Worm (Caenorhabditis elegans) whole organism, L1 larva: ENCODE measurements around the gene K02E10.7.

Source experiments
- C04F5.9 ChIP-seq: sonication (generic microtip); optimal IDR thresholded peaks from 2 replicates; lab custom pipeline; 2016; ENCODE audit warnings: missing genetic modification characterization, missing compliant biosample characterization
- C16A3.4 ChIP-seq: fragments of 150-350 bp; optimal IDR thresholded peaks from 2 replicates; lab custom pipeline; 2014; ENCODE audit warnings: missing biosample characterization, missing genetic modification characterization
- F16B12.6 ChIP-seq: fragments of 150-350 bp; optimal IDR thresholded peaks from 2 replicates; lab custom pipeline; 2014; ENCODE audit warnings: missing biosample characterization, missing genetic modification characterization
- aha-1 ChIP-seq: fragments of 150-350 bp; optimal IDR thresholded peaks from 2 replicates; lab custom pipeline; 2014; ENCODE audit warnings: missing biosample characterization, missing genetic modification characterization
- alr-1 ChIP-seq: fragments of 200-800 bp; sonication (Bioruptor generic); optimal IDR thresholded peaks from 2 replicates; lab custom pipeline; 2018; ENCODE audit warnings: borderline replicate concordance, mild to moderate bottlenecking, missing genetic modification characterization, missing compliant biosample characterization
- aly-2 ChIP-seq: fragments of 150-350 bp; optimal IDR thresholded peaks from 2 replicates; lab custom pipeline; 2014; ENCODE audit warnings: missing biosample characterization, missing genetic modification characterization
- ama-1 ChIP-seq: fragments of 150-350 bp; optimal IDR thresholded peaks from 2 replicates; lab custom pipeline; 2014
- blmp-1 ChIP-seq: fragments of 150-350 bp; optimal IDR thresholded peaks from 2 replicates; lab custom pipeline; 2014; ENCODE audit warnings: missing biosample characterization, missing genetic modification characterization
- ceh-63 ChIP-seq: fragments of 200-800 bp; sonication (Bioruptor generic); optimal IDR thresholded peaks from 2 replicates; lab custom pipeline; 2018; ENCODE audit warnings: mild to moderate bottlenecking, missing genetic modification characterization, missing compliant biosample characterization
- ceh-8 ChIP-seq: fragments of 200-800 bp; sonication (Bioruptor generic); optimal IDR thresholded peaks from 2 replicates; lab custom pipeline; 2018; ENCODE audit warnings: mild to moderate bottlenecking, missing genetic modification characterization, moderate library complexity, missing compliant biosample characterization
- ceh-82 ChIP-seq, 3 experiments: fragments of 150-350 bp in 1 of 3; sonication (generic microtip) in 2 of 3; optimal IDR thresholded peaks; 2 replicates each; lab custom pipeline; 2014 to 2017; ENCODE audit warnings: missing biosample characterization in 3 of 3, missing genetic modification characterization in 3 of 3
- ces-1 ChIP-seq: fragments of 150-350 bp; optimal IDR thresholded peaks from 2 replicates; lab custom pipeline; 2014; ENCODE audit warnings: missing biosample characterization, missing genetic modification reagents, missing genetic modification characterization
- dsc-1 ChIP-seq: sonication (generic microtip); optimal IDR thresholded peaks from 2 replicates; lab custom pipeline; 2016; ENCODE audit warnings: mild to moderate bottlenecking, missing genetic modification characterization, missing compliant biosample characterization
- efl-1 ChIP-seq, 4 experiments: fragments of 150-350 bp; optimal IDR thresholded peaks in 3 of 4; peaks in 1 of 4; 1 replicate in 1 of 4; 2 replicates in 3 of 4; lab custom pipeline; 2014; ENCODE audit warnings: missing biosample characterization in 2 of 4, missing genetic modification characterization in 2 of 4, missing genetic modification reagents in 2 of 4
- egl-13 ChIP-seq: sonication (generic microtip); optimal IDR thresholded peaks from 2 replicates; lab custom pipeline; 2016; ENCODE audit warnings: missing genotype, missing genetic modification reagents, missing genetic modification characterization, missing compliant biosample characterization
- egl-27 ChIP-seq, 2 experiments: fragments of 150-350 bp in 1 of 2; sonication (generic microtip); optimal IDR thresholded peaks; 3 replicates each; lab custom pipeline; 2017 to 2018; ENCODE audit warnings: missing biosample characterization in 2 of 2, missing genetic modification characterization in 2 of 2, missing genetic modification reagents in 2 of 2
- elt-3 ChIP-seq, 6 experiments: fragments of 150-350 bp in 1 of 6; sonication (generic microtip); optimal IDR thresholded peaks; 2 replicates each; lab custom pipeline; 2017 to 2018; ENCODE audit warnings: missing biosample characterization in 6 of 6, missing genetic modification characterization in 6 of 6, inconsistent platforms in 1 of 6
- ets-5 ChIP-seq: fragments of 200-800 bp; sonication (Bioruptor generic); IDR thresholded peaks from 2 replicates; pipeline ENCODE4 v1.3.6; 2022; ENCODE audit warnings: missing genetic modification characterization, missing compliant biosample characterization
- fkh-10 ChIP-seq: sonication (generic microtip); optimal IDR thresholded peaks from 2 replicates; lab custom pipeline; 2017; ENCODE audit warnings: missing biosample characterization, missing genetic modification reagents, missing genetic modification characterization
- fkh-8 ChIP-seq: sonication (generic microtip); optimal IDR thresholded peaks from 2 replicates; lab custom pipeline; 2016; ENCODE audit warnings: mild to moderate bottlenecking, missing genetic modification characterization, missing compliant biosample characterization
- fos-1 ChIP-seq: fragments of 150-350 bp; optimal IDR thresholded peaks from 2 replicates; lab custom pipeline; 2014; ENCODE audit warnings: missing biosample characterization, missing genetic modification characterization
- grh-1 ChIP-seq: fragments of 200-800 bp; sonication (Bioruptor generic); IDR thresholded peaks from 2 replicates; pipeline ENCODE4 v1.3.6; 2022; ENCODE audit warnings: missing genetic modification reagents, missing genetic modification characterization, missing compliant biosample characterization
- hlh-17 ChIP-seq: fragments of 200-800 bp; sonication (Bioruptor generic); optimal IDR thresholded peaks from 2 replicates; lab custom pipeline; 2018; ENCODE audit warnings: missing genetic modification characterization, mild to moderate bottlenecking, missing compliant biosample characterization, moderate library complexity, borderline replicate concordance
- hpl-2 ChIP-seq: fragments of 150-350 bp; optimal IDR thresholded peaks from 2 replicates; lab custom pipeline; 2014; ENCODE audit warnings: missing biosample characterization, missing genetic modification reagents, missing genetic modification characterization
- jun-1 ChIP-seq: fragments of 150-350 bp; optimal IDR thresholded peaks from 2 replicates; lab custom pipeline; 2014; ENCODE audit warnings: missing biosample characterization, missing genetic modification reagents, missing genetic modification characterization
- lin-13 ChIP-seq: fragments of 150-350 bp; optimal IDR thresholded peaks from 2 replicates; lab custom pipeline; 2014; ENCODE audit warnings: missing biosample characterization, missing genetic modification reagents, missing genetic modification characterization
- lin-14 ChIP-seq: fragments of 200-800 bp; sonication (Bioruptor generic); optimal IDR thresholded peaks from 2 replicates; lab custom pipeline; 2018; ENCODE audit warnings: mild to moderate bottlenecking, missing genetic modification characterization, moderate library complexity, missing compliant biosample characterization
- lin-39 ChIP-seq: fragments of 150-350 bp; optimal IDR thresholded peaks from 2 replicates; lab custom pipeline; 2014; ENCODE audit warnings: missing biosample characterization, missing genetic modification reagents, missing genetic modification characterization
- lir-3 ChIP-seq: sonication (generic microtip); optimal IDR thresholded peaks from 2 replicates; lab custom pipeline; 2016; ENCODE audit warnings: mild to moderate bottlenecking, missing genetic modification characterization, moderate library complexity, missing compliant biosample characterization; ENCODE audit not compliant: poor library complexity
- lsy-2 ChIP-seq, 2 experiments: fragments of 150-350 bp; optimal IDR thresholded peaks; 2 replicates each; lab custom pipeline; 2014; ENCODE audit warnings: missing biosample characterization in 2 of 2, missing genetic modification characterization in 2 of 2
- mab-9 ChIP-seq: fragments of 200-800 bp; sonication (Bioruptor generic); IDR thresholded peaks from 2 replicates; pipeline ENCODE4 v1.3.6; 2022; ENCODE audit warnings: missing genetic modification reagents, missing genetic modification characterization, missing compliant biosample characterization
- mef-2 ChIP-seq: fragments of 150-350 bp; optimal IDR thresholded peaks from 2 replicates; lab custom pipeline; 2014; ENCODE audit warnings: missing biosample characterization, missing genetic modification characterization
- mep-1 ChIP-seq: fragments of 150-350 bp; optimal IDR thresholded peaks from 2 replicates; lab custom pipeline; 2014; ENCODE audit warnings: missing biosample characterization, missing genetic modification characterization
- nhr-11 ChIP-seq: fragments of 150-350 bp; optimal IDR thresholded peaks from 2 replicates; lab custom pipeline; 2014; ENCODE audit warnings: missing biosample characterization, missing genetic modification characterization
- nhr-12 ChIP-seq: sonication (generic microtip); optimal IDR thresholded peaks from 2 replicates; lab custom pipeline; 2017; ENCODE audit warnings: missing biosample characterization, missing genetic modification characterization
- nhr-19 ChIP-seq: fragments of 200-800 bp; sonication (Bioruptor generic); conservative IDR thresholded peaks from 2 replicates; pipeline ENCODE4 v1.3.6; 2022; ENCODE audit warnings: missing genetic modification characterization, missing compliant biosample characterization
- nhr-237 ChIP-seq: fragments of 150-350 bp; optimal IDR thresholded peaks from 2 replicates; lab custom pipeline; 2014; ENCODE audit warnings: missing biosample characterization, missing genetic modification characterization
- nhr-28 ChIP-seq: fragments of 150-350 bp; optimal IDR thresholded peaks from 2 replicates; lab custom pipeline; 2014; ENCODE audit warnings: missing biosample characterization, missing genetic modification characterization
- nhr-71 ChIP-seq: sonication (generic microtip); optimal IDR thresholded peaks from 2 replicates; lab custom pipeline; 2016; ENCODE audit warnings: mild to moderate bottlenecking, missing genetic modification characterization, moderate library complexity, missing compliant biosample characterization
- nhr-77 ChIP-seq: fragments of 150-350 bp; optimal IDR thresholded peaks from 2 replicates; lab custom pipeline; 2014; ENCODE audit warnings: missing biosample characterization, missing genetic modification characterization
- nhr-85 ChIP-seq: sonication (generic microtip); peaks from one replicate; lab custom pipeline; 2016; ENCODE audit warnings: missing genetic modification characterization, inconsistent platforms, missing compliant biosample characterization
- nhr-90 ChIP-seq: sonication (generic microtip); optimal IDR thresholded peaks from 2 replicates; lab custom pipeline; 2016; ENCODE audit warnings: mild to moderate bottlenecking, missing genetic modification characterization, missing compliant biosample characterization; ENCODE audit not compliant: poor library complexity
- pqm-1 ChIP-seq: sonication (generic microtip); optimal IDR thresholded peaks from 3 replicates; lab custom pipeline; 2017; ENCODE audit warnings: missing biosample characterization, missing genetic modification characterization
- rnt-1 ChIP-seq: sonication (generic microtip); optimal IDR thresholded peaks from 2 replicates; lab custom pipeline; 2016; ENCODE audit warnings: mild to moderate bottlenecking, missing genetic modification characterization, moderate library complexity, missing compliant biosample characterization
- skn-1 ChIP-seq: fragments of 150-350 bp; optimal IDR thresholded peaks from 2 replicates; lab custom pipeline; 2014; ENCODE audit warnings: missing biosample characterization, missing genetic modification characterization
- snu-23 ChIP-seq: sonication (generic microtip); optimal IDR thresholded peaks from 2 replicates; lab custom pipeline; 2016; ENCODE audit warnings: missing genetic modification characterization, missing compliant biosample characterization
- tlp-1 ChIP-seq: fragments of 150-350 bp; optimal IDR thresholded peaks from 2 replicates; lab custom pipeline; 2014; ENCODE audit warnings: missing biosample characterization, missing genetic modification characterization
- vab-15 ChIP-seq: sonication (generic microtip); optimal IDR thresholded peaks from 2 replicates; lab custom pipeline; 2017; ENCODE audit warnings: missing genotype, mild to moderate bottlenecking, missing genetic modification characterization, missing compliant biosample characterization
- xbp-1 ChIP-seq: sonication (generic microtip); optimal IDR thresholded peaks from 2 replicates; lab custom pipeline; 2016; ENCODE audit warnings: missing genetic modification characterization, missing compliant biosample characterization
- zip-4 ChIP-seq: fragments of 200-800 bp; sonication (Bioruptor generic); optimal IDR thresholded peaks from 2 replicates; lab custom pipeline; 2018; ENCODE audit warnings: mild to moderate bottlenecking, missing genetic modification characterization, moderate library complexity, missing compliant biosample characterization
- ztf-11 ChIP-seq, 2 experiments: sonication (generic microtip); optimal IDR thresholded peaks; 2 replicates each; lab custom pipeline; 2016 to 2017; ENCODE audit warnings: missing genetic modification characterization in 2 of 2, missing biosample characterization in 1 of 2, missing compliant biosample characterization in 1 of 2
- ztf-4 ChIP-seq: fragments of 150-350 bp; optimal IDR thresholded peaks from 2 replicates; lab custom pipeline; 2014; ENCODE audit warnings: missing biosample characterization, missing genetic modification characterization

The K02E10.7 gene

ce11 chrX:2536246-2536772, 28.0 kb upstream of the K02E10.7 start:
- peak; percentile 92 for TF ChIP-seq snu-23 (GFP tag; lab: Kevin White, UChicago)
- TF ChIP-seq ceh-63 = no peak
- TF ChIP-seq aha-1 (tag; lab: Kevin White, UChicago) = peak; percentile 76
- TF ChIP-seq pqm-1 = no peak
- peak; percentile 82 for TF ChIP-seq dsc-1
- TF ChIP-seq ces-1 = no peak
- no peak for TF ChIP-seq nhr-28 (tag; lab: Kevin White, UChicago)
- TF ChIP-seq fkh-10 (GFP tag; lab: Kevin White, UChicago) = peak; percentile 85
- TF ChIP-seq nhr-237 = peak; percentile 49
- TF ChIP-seq aly-2 = peak; percentile 15
- peak; percentile 36 for TF ChIP-seq ceh-8
- TF ChIP-seq nhr-90 = peak; percentile 75
- TF ChIP-seq nhr-85 (tag; lab: Kevin White, UChicago) = peak; percentile 95
- TF ChIP-seq blmp-1 (tag; lab: Kevin White, UChicago) = peak; percentile 75
- TF ChIP-seq hlh-17 (GFP tag; lab: Kevin White, UChicago) = no peak
- TF ChIP-seq lin-14 (GFP tag; lab: Kevin White, UChicago) = peak; percentile 99
- peak; percentile 90 for TF ChIP-seq rnt-1 (tag; lab: Kevin White, UChicago)
- peak; percentile 90 for TF ChIP-seq egl-13
- peak; percentile 66 to 77 for TF ChIP-seq egl-27 (tag; optimal IDR thresholded peaks at IDR 0.05; lab: Kevin White, UChicago)
- TF ChIP-seq fkh-8 (tag; lab: Kevin White, UChicago) = peak; percentile 89
- peak; percentile 68 for TF ChIP-seq C16A3.4 (tag; lab: Kevin White, UChicago)
- peak; percentile 79 for TF ChIP-seq mep-1 (tag; lab: Kevin White, UChicago)
- peak; percentile 83 for TF ChIP-seq xbp-1 (tag; lab: Kevin White, UChicago)
- peak; percentile 67 for TF ChIP-seq lin-13 (GFP tag; lab: Kevin White, UChicago)
- TF ChIP-seq mef-2 (tag; lab: Kevin White, UChicago) = no peak
- TF ChIP-seq nhr-11 (tag; lab: Kevin White, UChicago) = peak; percentile 62
- TF ChIP-seq lir-3 (tag; lab: Kevin White, UChicago) = peak; percentile 92
- peak; percentile 66; the same call in 1 of the 2 replicates for TF ChIP-seq mab-9 (GFP tag; lab: Robert Waterston, UW)
- TF ChIP-seq vab-15 (tag; lab: Kevin White, UChicago) = no peak
- peak; percentile 64 to 77 for TF ChIP-seq efl-1 (optimal IDR thresholded peaks at IDR 0.05; lab: Kevin White, UChicago)
- peak in 1 of 2 experiments; percentile 94 for TF ChIP-seq efl-1 (GFP tag; optimal IDR thresholded peaks at IDR 0.05 in 1 of 2; lab: Kevin White, UChicago)
- TF ChIP-seq ztf-11 (tag; optimal IDR thresholded peaks at IDR 0.05; lab: Kevin White, UChicago) = peak in 1 of 2 experiments; percentile 79
- TF ChIP-seq skn-1 (tag; lab: Kevin White, UChicago) = peak; percentile 98
- TF ChIP-seq lsy-2 (tag; optimal IDR thresholded peaks at IDR 0.05; lab: Kevin White, UChicago) = peak; percentile 75 to 87
- no peak for TF ChIP-seq ama-1 (lab: Kevin White, UChicago)
- peak; percentile 83 for TF ChIP-seq nhr-19 (GFP tag; lab: Robert Waterston, UW)
- TF ChIP-seq nhr-77 = peak; percentile 85
- peak; percentile 81 for TF ChIP-seq fos-1
- TF ChIP-seq elt-3 (tag; optimal IDR thresholded peaks at IDR 0.05; lab: Kevin White, UChicago) = peak in 1 of 6 experiments; percentile 42
- peak; percentile 80 for TF ChIP-seq ztf-4 (tag; lab: Kevin White, UChicago)
- no peak for TF ChIP-seq nhr-12 (tag; lab: Kevin White, UChicago)
- TF ChIP-seq nhr-71 = peak; percentile 95
- TF ChIP-seq hpl-2 (GFP tag; lab: Kevin White, UChicago) = no peak
- no peak for TF ChIP-seq F16B12.6 (tag; lab: Kevin White, UChicago)
- TF ChIP-seq ets-5 (GFP tag; lab: Robert Waterston, UW) = no peak
- TF ChIP-seq tlp-1 (tag; lab: Kevin White, UChicago) = no peak
- peak; percentile 37 for TF ChIP-seq zip-4 (GFP tag; lab: Kevin White, UChicago)
- peak; percentile 83 to 89 (median 86) for TF ChIP-seq ceh-82 (tag; optimal IDR thresholded peaks at IDR 0.05; lab: Kevin White, UChicago)
- peak; percentile 64 for TF ChIP-seq grh-1 (GFP tag; lab: Robert Waterston, UW)
- TF ChIP-seq jun-1 (tag; lab: Kevin White, UChicago) = peak; percentile 79
- peak; percentile 56 for TF ChIP-seq C04F5.9 (tag; lab: Kevin White, UChicago)
- TF ChIP-seq lin-39 (tag; lab: Kevin White, UChicago) = peak; percentile 55
- no peak for TF ChIP-seq alr-1 (tag; lab: Kevin White, UChicago)
